Worm (Caenorhabditis elegans): ENCODE measurements around the gene E04F6.6.

E04F6.6 gene

DNA sequence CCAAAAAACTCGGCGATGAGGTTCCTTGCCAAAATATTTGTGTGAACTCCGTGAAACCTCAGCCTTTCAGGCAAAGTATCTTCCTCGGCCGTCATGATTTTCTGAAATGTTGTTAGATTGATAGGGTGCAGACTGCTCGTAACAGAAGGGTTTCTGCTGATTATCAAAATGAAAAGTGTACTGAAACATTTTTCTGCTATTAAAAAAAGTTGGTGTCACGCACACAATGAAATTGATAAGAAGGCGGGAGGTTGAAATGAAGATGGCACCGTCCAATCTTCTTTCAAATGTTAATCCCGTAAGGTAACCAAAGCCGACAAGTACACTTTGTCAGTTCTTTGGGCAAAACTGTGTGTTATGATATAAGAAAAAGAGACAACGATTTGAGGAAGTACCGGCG is 37.6 kb upstream of the E04F6.6 start:
- no peak for TF ChIP-seq unc-62 (GFP tag; optimal IDR thresholded peaks at IDR 0.05)
- TF ChIP-seq drap-1 (GFP tag; optimal IDR thresholded peaks at IDR 0.05) = no peak
- no peak for TF ChIP-seq mep-1 (tag; optimal IDR thresholded peaks at IDR 0.05)
- no peak for TF ChIP-seq sem-2 (GFP tag; optimal IDR thresholded peaks at IDR 0.05)
- no peak for TF ChIP-seq cnd-1 (tag; optimal IDR thresholded peaks at IDR 0.05)
- no peak for TF ChIP-seq blmp-1 (tag; optimal IDR thresholded peaks at IDR 0.05)
- TF ChIP-seq nhr-76 (tag; optimal IDR thresholded peaks at IDR 0.05) = no peak
- no peak for TF ChIP-seq nhr-12 (tag; optimal IDR thresholded peaks at IDR 0.05)
- TF ChIP-seq nhr-28 (tag; optimal IDR thresholded peaks at IDR 0.05) = no peak
- no peak for TF ChIP-seq tbx-8 (GFP tag; optimal IDR thresholded peaks at IDR 0.05)
- no peak for TF ChIP-seq elt-3 (tag; optimal IDR thresholded peaks at IDR 0.05)
- TF ChIP-seq mls-2 (tag; optimal IDR thresholded peaks at IDR 0.05) = no peak
- no peak for TF ChIP-seq flh-1 (GFP tag; optimal IDR thresholded peaks at IDR 0.05)

DNA sequence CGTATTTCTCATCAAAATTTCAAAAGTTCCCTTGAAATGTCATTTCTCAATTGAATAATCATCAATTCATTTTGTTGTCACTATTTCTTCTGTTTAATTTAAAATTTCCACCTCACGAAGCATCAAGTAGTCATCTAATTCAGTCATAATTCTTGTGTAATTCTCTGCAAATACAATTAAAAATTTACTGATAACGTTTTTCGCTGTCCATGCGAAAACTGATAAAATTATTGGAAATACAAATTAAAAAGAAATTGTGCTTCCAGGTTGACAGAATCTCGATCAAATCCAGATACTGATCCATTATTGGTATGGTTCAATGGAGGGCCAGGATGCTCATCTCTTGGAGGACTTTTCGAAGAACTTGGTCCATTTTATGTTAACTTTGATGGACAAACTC is 33.9 kb upstream of the E04F6.6 start:
- TF ChIP-seq unc-62 (GFP tag; optimal IDR thresholded peaks at IDR 0.05) (no peak), cnd-1 (tag; optimal IDR thresholded peaks at IDR 0.05) (no peak), mab-5 (tag; optimal IDR thresholded peaks at IDR 0.05) (no peak), nhr-28 (tag; optimal IDR thresholded peaks at IDR 0.05) (no peak), M03D4.4 (tag; optimal IDR thresholded peaks at IDR 0.05) (no peak), zip-8 (tag; optimal IDR thresholded peaks at IDR 0.05) (no peak), bed-3 (GFP tag; optimal IDR thresholded peaks at IDR 0.05) (no peak), pha-4 (tag; optimal IDR thresholded peaks at IDR 0.05) (no peak), ceh-39 (tag; optimal IDR thresholded peaks at IDR 0.05) (no peak), snpc-4 (tag; optimal IDR thresholded peaks at IDR 0.05) (no peak), mep-1 (tag; optimal IDR thresholded peaks at IDR 0.05) (no peak), flh-1 (GFP tag; optimal IDR thresholded peaks at IDR 0.05) (no peak), blmp-1 (tag; optimal IDR thresholded peaks at IDR 0.05) (no peak), lin-13 (tag; optimal IDR thresholded peaks at IDR 0.05) (no peak), nhr-237 (tag; optimal IDR thresholded peaks at IDR 0.05) (no peak)

DNA sequence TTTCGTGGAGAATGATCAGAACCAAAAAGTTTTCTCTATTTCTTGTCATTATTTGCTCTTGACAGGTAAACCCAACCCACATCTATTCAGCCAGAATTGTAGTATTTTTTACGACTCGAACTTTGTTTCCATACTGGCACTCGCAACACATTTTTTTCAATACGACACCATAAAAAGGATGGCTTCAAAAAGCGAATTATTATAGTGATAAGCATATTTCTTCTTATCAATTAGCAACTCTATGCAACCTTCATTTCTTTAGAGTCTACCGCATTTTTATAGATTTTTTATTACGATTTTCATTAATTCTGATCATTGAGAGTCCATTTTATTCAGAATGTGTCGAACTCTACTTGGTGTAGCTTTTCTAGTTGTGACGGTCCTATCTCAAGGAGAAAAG is 33.2 kb upstream of the E04F6.6 start, which contains the start of gene ctsa-3.1:
Gene ctsa-3.1 (plus strand): TSS at position 337 of the 400 bp plus-strand sequence.
- TF ChIP-seq lin-32 (GFP tag; optimal IDR thresholded peaks at IDR 0.05) (no peak), ham-2 (GFP tag; optimal IDR thresholded peaks at IDR 0.05) (no peak), ces-1 (GFP tag; optimal IDR thresholded peaks at IDR 0.05) (no peak), nhr-28 (tag; optimal IDR thresholded peaks at IDR 0.05) (no peak), mab-5 (tag; optimal IDR thresholded peaks at IDR 0.05) (no peak), ceh-43 (GFP tag; optimal IDR thresholded peaks at IDR 0.05) (no peak), flh-1 (GFP tag; optimal IDR thresholded peaks at IDR 0.05) (no peak), lsy-2 (tag; optimal IDR thresholded peaks at IDR 0.05) (no peak), ztf-11 (tag; optimal IDR thresholded peaks at IDR 0.05) (no peak), ceh-83 (GFP tag; optimal IDR thresholded peaks at IDR 0.05) (no peak), blmp-1 (tag; optimal IDR thresholded peaks at IDR 0.05) (no peak), unc-62 (GFP tag; optimal IDR thresholded peaks at IDR 0.05) (no peak), pha-4 (tag; optimal IDR thresholded peaks at IDR 0.05) (no peak), elt-3 (tag; optimal IDR thresholded peaks at IDR 0.05) (no peak), tbx-8 (GFP tag; optimal IDR thresholded peaks at IDR 0.05) (no peak)

DNA sequence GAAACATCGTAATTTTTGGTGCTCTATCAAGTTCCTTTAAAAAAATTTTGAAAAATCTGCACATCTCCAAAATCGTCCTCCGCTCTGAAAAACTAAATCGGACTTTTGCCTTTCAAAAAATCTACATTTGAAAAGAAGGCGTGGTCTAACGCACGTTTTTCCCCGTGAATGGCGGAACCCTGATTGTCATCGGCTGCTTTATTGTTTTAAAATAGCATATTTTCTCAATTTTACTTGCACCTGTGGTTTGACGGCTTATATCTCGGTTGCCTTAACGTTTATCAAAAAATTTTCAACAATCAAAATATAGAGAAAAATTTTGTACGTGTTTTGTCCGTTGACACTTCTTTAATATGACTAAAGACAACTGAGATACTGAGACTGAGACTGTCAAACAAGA is 32.6 kb upstream of the E04F6.6 start:
- no peak for TF ChIP-seq sem-2 (GFP tag; optimal IDR thresholded peaks at IDR 0.05)
- TF ChIP-seq mls-2 (tag; optimal IDR thresholded peaks at IDR 0.05) = no peak
- no peak for TF ChIP-seq unc-39 (tag; optimal IDR thresholded peaks at IDR 0.05)
- TF ChIP-seq elt-1 (tag; optimal IDR thresholded peaks at IDR 0.05; ENCODE audit: borderline replicate concordance, insufficient read depth) = no peak
- TF ChIP-seq ceh-43 (GFP tag; optimal IDR thresholded peaks at IDR 0.05) = no peak
- TF ChIP-seq nhr-12 (tag; optimal IDR thresholded peaks at IDR 0.05) = no peak
- TF ChIP-seq sptf-1 (tag; optimal IDR thresholded peaks at IDR 0.05) = no peak
- no peak for TF ChIP-seq lin-13 (tag; optimal IDR thresholded peaks at IDR 0.05)
- no peak for TF ChIP-seq ces-1 (GFP tag; optimal IDR thresholded peaks at IDR 0.05)
- no peak for TF ChIP-seq snpc-4 (tag; optimal IDR thresholded peaks at IDR 0.05)
- no peak for TF ChIP-seq nhr-2 (tag; optimal IDR thresholded peaks at IDR 0.05)
- TF ChIP-seq tbx-8 (GFP tag; optimal IDR thresholded peaks at IDR 0.05) = no peak
- no peak for TF ChIP-seq elt-3 (tag; optimal IDR thresholded peaks at IDR 0.05)
- TF ChIP-seq drap-1 (GFP tag; optimal IDR thresholded peaks at IDR 0.05) = no peak
- TF ChIP-seq mab-5 (tag; optimal IDR thresholded peaks at IDR 0.05) = no peak

Data from whole organism, mixed stage, embryonic.